Worm (Caenorhabditis elegans): ENCODE measurements around the gene Y26G10.6.

Y26G10.6 gene

ce11 chrV:17728336-17728735, 28.6 kb downstream of the Y26G10.6 start:
- no peak for TF ChIP-seq unc-62 (GFP tag; optimal IDR thresholded peaks at IDR 0.05)

DNA sequence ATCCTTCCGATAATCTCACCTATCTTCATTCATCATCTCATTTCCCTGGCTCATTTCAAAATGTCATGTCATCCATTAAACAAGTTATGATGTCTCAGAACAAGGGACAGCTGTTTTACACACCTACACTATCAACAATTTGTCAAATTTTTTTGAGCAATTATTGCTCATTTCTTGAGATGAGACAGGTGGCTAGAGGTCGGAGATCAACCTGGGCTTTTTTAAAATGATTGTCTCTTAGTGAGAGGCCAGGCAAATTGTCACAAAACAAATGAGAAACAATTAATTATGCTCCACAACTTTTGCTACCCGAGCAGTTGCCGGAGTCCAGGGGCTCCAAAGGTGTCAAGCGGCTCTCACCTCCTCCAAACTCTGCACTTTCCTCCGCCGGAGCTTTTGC, 29.0 kb downstream of the Y26G10.6 start:
- TF ChIP-seq unc-62 (GFP tag; optimal IDR thresholded peaks at IDR 0.05): no peak

ce11 chrV:17732516-17732915, 32.8 kb downstream of the Y26G10.6 start, which contains the start of gene twk-42:
TSS of gene twk-42 (minus strand) at chrV:17732616.
- TF ChIP-seq unc-62 (GFP tag; optimal IDR thresholded peaks at IDR 0.05): no peak

- no peak for TF ChIP-seq unc-62 (GFP tag; optimal IDR thresholded peaks at IDR 0.05)
Measured at ce11 chrV:17739801-17740200, 40.0 kb downstream of the Y26G10.6 start, which contains the start of gene cutl-4. TSS of gene cutl-4 (minus strand) at chrV:17739901.

DNA sequence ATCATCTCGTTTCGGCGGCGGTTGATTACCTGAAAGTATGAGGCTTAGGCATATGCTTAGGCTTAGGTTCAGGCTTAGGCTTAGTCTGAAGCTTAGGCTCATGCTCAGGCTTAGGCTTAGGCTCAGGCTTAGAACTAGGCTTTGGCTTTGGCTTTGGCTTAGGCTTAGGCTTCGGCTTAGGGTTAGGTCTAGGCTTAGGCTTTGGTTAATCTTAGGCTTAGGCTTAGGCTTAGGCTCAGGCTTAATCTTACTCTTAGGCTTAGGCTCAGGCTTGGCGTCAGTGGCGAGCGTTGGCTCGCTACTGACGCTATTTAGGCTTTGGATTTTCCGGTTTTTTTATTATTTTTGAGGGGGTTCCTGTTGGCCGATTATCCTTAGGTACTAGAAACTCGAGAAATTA, 44.0 kb downstream of the Y26G10.6 start:
- TF ChIP-seq unc-62 (GFP tag; optimal IDR thresholded peaks at IDR 0.05): no peak

- no peak for TF ChIP-seq unc-62 (GFP tag; optimal IDR thresholded peaks at IDR 0.05)
Measured at ce11 chrV:17746959-17747358, 47.2 kb downstream of the Y26G10.6 start, which contains the start of gene twk-36. TSS of gene twk-36 (minus strand) at chrV:17747059.

DNA sequence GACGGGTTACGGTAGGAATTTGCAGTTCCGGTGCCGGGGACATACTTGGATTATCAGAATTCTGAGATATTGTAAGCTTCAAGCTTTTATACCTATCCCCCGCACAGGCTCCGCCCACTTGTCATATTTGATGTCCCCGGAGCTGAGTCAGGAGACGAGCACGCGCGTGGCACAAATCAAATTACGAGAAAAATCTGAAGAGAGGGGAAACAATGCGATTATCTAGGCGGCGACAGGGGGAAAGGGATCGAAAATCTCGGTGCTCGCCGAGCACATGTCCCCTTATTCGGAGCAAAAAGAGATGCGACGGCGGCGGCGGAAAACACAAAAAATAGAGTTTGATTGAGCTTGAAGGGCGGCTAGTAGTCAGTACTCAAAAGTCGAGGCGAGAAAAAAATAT, 49.4 kb downstream of the Y26G10.6 start, which contains the start of gene R12G8.1:
TSS of gene R12G8.1 (minus strand) at position 63 of the 400 bp plus-strand sequence.
- no peak for TF ChIP-seq unc-62 (GFP tag; optimal IDR thresholded peaks at IDR 0.05)

All from whole organism, dauer.